Worm (Caenorhabditis elegans): ENCODE measurements around the gene F47B8.3.
A peak's percentile ranks its signal among the peaks of the same experiment; 100 is the strongest.

Gene F47B8.3

ce11 chrV:14347234-14347826 is 24.5 kb upstream of the F47B8.3 start, which contains the start of gene cept-2 (continued):
- peak; percentile 94 for TF ChIP-seq ceh-31 (tag; optimal IDR thresholded peaks at IDR 0.05)
- no peak for TF ChIP-seq sox-4 (tag; optimal IDR thresholded peaks at IDR 0.05)
- peak; percentile 61 for TF ChIP-seq ceh-34 (tag; optimal IDR thresholded peaks at IDR 0.05)
- no peak for TF ChIP-seq Y22D7AL.16 (tag; optimal IDR thresholded peaks at IDR 0.05)
- TF ChIP-seq sox-2 (GFP tag; IDR thresholded peaks at IDR 0.05) = no peak
- TF ChIP-seq T23F11.4 (GFP tag; optimal IDR thresholded peaks at IDR 0.05) = no peak
- peak; percentile 75 for TF ChIP-seq fax-1 (tag; optimal IDR thresholded peaks at IDR 0.05)
- no peak for TF ChIP-seq ceh-30 (tag; optimal IDR thresholded peaks at IDR 0.05)
- TF ChIP-seq sdc-2 (tag; optimal IDR thresholded peaks at IDR 0.05) = no peak
- TF ChIP-seq unc-3 (GFP tag; conservative IDR thresholded peaks at IDR 0.05) = no peak
- no peak for TF ChIP-seq unc-3 (tag; optimal IDR thresholded peaks at IDR 0.05)
- peak; percentile 21 for TF ChIP-seq gmeb-2 (tag; optimal IDR thresholded peaks at IDR 0.05)
- no peak for TF ChIP-seq fkh-6 (tag; optimal IDR thresholded peaks at IDR 0.05)
- TF ChIP-seq mec-3 (tag; optimal IDR thresholded peaks at IDR 0.05; ENCODE audit: borderline replicate concordance) = no peak
- TF ChIP-seq hlh-15 (tag; optimal IDR thresholded peaks at IDR 0.05) = no peak
- TF ChIP-seq odd-2 (tag; optimal IDR thresholded peaks at IDR 0.05) = no peak
- TF ChIP-seq eyg-1 (tag; optimal IDR thresholded peaks at IDR 0.05) = no peak

- TF ChIP-seq T23F11.4 (GFP tag; optimal IDR thresholded peaks at IDR 0.05) (no peak), zip-5 (tag; optimal IDR thresholded peaks at IDR 0.05) (no peak), fkh-6 (tag; optimal IDR thresholded peaks at IDR 0.05) (no peak), hlh-13 (GFP tag; optimal IDR thresholded peaks at IDR 0.05) (no peak), nfya-1 (tag; optimal IDR thresholded peaks at IDR 0.05) (no peak), sox-4 (tag; optimal IDR thresholded peaks at IDR 0.05) (no peak), hlh-30 (tag; optimal IDR thresholded peaks at IDR 0.05; ENCODE audit: insufficient read depth) (no peak), Y22D7AL.16 (tag; optimal IDR thresholded peaks at IDR 0.05) (no peak)
These were observed 18.9 kb upstream of the F47B8.3 start, which contains the start of gene F47B8.10 for ce11 chrV:14341672-14342071. TSS of gene F47B8.10 (plus strand) at chrV:14341972.

- TF ChIP-seq unc-55 (GFP tag; optimal IDR thresholded peaks at IDR 0.05) (no peak), ahr-1 (tag; optimal IDR thresholded peaks at IDR 0.05) (no peak), ceh-9 (tag; optimal IDR thresholded peaks at IDR 0.05) (no peak), madf-2 (tag; optimal IDR thresholded peaks at IDR 0.05) (no peak), hlh-30 (tag; optimal IDR thresholded peaks at IDR 0.05; ENCODE audit: insufficient read depth) (no peak), ceh-2 (tag; optimal IDR thresholded peaks at IDR 0.05) (no peak), dmd-4 (tag; optimal IDR thresholded peaks at IDR 0.05; ENCODE audit: borderline replicate concordance) (no peak), ama-1 (optimal IDR thresholded peaks at IDR 0.05) (no peak), eyg-1 (tag; optimal IDR thresholded peaks at IDR 0.05) (no peak), unc-42 (tag; optimal IDR thresholded peaks at IDR 0.05) (no peak), C08G9.2 (tag; optimal IDR thresholded peaks at IDR 0.05) (no peak)
These were observed 13.9 kb upstream of the F47B8.3 start, which contains the start of gene srm-6 for ce11 chrV:14336655-14337054. TSS of gene srm-6 (plus strand) at chrV:14336955.

ce11 chrV:14334901-14335300 is 12.1 kb upstream of the F47B8.3 start, which contains the start of gene srm-5:
TSS of gene srm-5 (plus strand) at chrV:14335201.
- TF ChIP-seq pros-1 (tag; optimal IDR thresholded peaks at IDR 0.05) (no peak), ceh-22 (tag; optimal IDR thresholded peaks at IDR 0.05) (no peak), fkh-6 (tag; optimal IDR thresholded peaks at IDR 0.05) (no peak), fax-1 (tag; optimal IDR thresholded peaks at IDR 0.05) (no peak), ceh-2 (tag; optimal IDR thresholded peaks at IDR 0.05) (no peak), ceh-24 (tag; optimal IDR thresholded peaks at IDR 0.05) (no peak), mec-3 (tag; optimal IDR thresholded peaks at IDR 0.05; ENCODE audit: borderline replicate concordance) (no peak), hlh-30 (tag; optimal IDR thresholded peaks at IDR 0.05; ENCODE audit: insufficient read depth) (no peak), ceh-14 (tag; optimal IDR thresholded peaks at IDR 0.05) (no peak), syd-9 (tag; optimal IDR thresholded peaks at IDR 0.05) (no peak), sdc-2 (tag; optimal IDR thresholded peaks at IDR 0.05) (no peak), odd-2 (tag; optimal IDR thresholded peaks at IDR 0.05) (no peak), C38D4.7 (GFP tag; optimal IDR thresholded peaks at IDR 0.05) (no peak), unc-42 (tag; optimal IDR thresholded peaks at IDR 0.05) (no peak), npax-4 (tag; optimal IDR thresholded peaks at IDR 0.05) (no peak), hlh-15 (tag; optimal IDR thresholded peaks at IDR 0.05) (no peak), pat-9 (tag; optimal IDR thresholded peaks at IDR 0.05) (no peak), sox-4 (tag; optimal IDR thresholded peaks at IDR 0.05) (no peak), elt-2 (tag; optimal IDR thresholded peaks at IDR 0.05) (no peak)

Measured in whole organism, late embryonic.